Worm (Caenorhabditis elegans) whole organism, late embryonic: Measurements from ENCODE around the gene nhr-195.
A peak's percentile ranks its signal among the peaks of the same experiment; 100 is the strongest.

ENCODE experiments used
- ceh-34 ChIP-seq: sonication (generic microtip); optimal IDR thresholded peaks from 2 replicates; lab custom pipeline; 2016; ENCODE audit warnings: mild to moderate bottlenecking, missing genetic modification characterization, missing compliant biosample characterization
- elt-2 ChIP-seq: sonication (generic microtip); optimal IDR thresholded peaks from 2 replicates; lab custom pipeline; 2016; ENCODE audit warnings: missing genetic modification reagents, missing genetic modification characterization, missing compliant biosample characterization
- unc-55 ChIP-seq: sonication (generic microtip); optimal IDR thresholded peaks from 2 replicates; lab custom pipeline; 2017; ENCODE audit warnings: missing biosample characterization, missing genetic modification reagents, missing genetic modification characterization

Gene nhr-195

DNA sequence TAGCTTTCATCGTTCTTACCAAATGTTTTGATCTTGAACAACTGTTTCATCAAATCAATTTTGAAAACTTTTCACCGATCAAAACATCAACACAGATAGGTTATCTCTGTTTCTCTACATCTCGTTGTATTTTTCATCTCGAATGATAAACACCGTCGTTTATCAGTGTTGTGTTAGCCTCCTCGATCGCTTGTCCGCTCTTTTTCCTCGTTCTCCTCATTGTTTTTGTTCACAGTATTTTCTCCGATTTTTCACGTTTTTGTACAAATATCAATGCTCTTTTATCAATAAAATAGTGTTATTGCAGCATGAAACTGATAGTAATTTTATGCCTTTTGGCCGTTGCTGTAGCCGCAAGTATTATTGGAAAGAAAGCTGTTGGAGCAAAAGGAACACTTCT is 49.4 kb downstream of the nhr-195 start, which contains the start of gene ttr-47:
TSS of gene ttr-47 (plus strand) at position 308 of the 400 bp plus-strand sequence.
- TF ChIP-seq ceh-34 (tag; lab: Kevin White, UChicago) = no peak
- TF ChIP-seq elt-2 (tag; lab: Kevin White, UChicago) = peak; percentile 47
- TF ChIP-seq unc-55 (GFP tag; lab: Kevin White, UChicago) = peak; percentile 33
- TF ChIP-seq, all 69 proteins: peak for 2
